Worm (Caenorhabditis elegans) whole organism, L1 larva: ENCODE data around the gene C23G10.1.

Experiments
- mab-9 ChIP-seq: fragments of 200-800 bp; sonication (Bioruptor generic); IDR thresholded peaks from 2 replicates; pipeline ENCODE4 v1.3.6; 2022; ENCODE audit warnings: missing genetic modification reagents, missing genetic modification characterization, missing compliant biosample characterization
- unc-98 ChIP-seq: fragments of 200-800 bp; sonication (Bioruptor generic); IDR thresholded peaks from 2 replicates; pipeline ENCODE4 v1.3.6; 2022; ENCODE audit warnings: missing genetic modification characterization, missing compliant biosample characterization

The C23G10.1 gene

DNA sequence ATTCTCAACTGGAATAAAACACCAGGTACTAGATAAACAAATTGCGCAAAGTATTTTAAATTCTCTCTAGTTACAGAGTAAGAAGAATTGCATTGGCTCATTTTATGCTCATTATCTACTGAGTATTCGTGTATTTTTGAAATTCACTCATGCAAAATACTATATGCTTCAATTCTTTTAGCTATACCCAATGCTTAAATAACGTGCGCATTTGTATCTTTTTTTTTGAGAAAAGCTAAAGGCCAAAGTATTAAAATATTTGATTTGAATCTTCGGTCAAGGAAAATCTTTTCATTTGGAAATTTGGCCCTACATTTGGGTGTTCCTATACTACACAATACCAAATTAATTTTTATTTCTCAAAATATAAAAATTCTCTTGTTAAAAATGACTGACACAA, 52.9 kb downstream of the C23G10.1 start, which contains the start of gene srg-4:
Gene srg-4 (minus strand): TSS at position 101 of the 400 bp plus-strand sequence.
- TF ChIP-seq mab-9 (GFP tag; lab: Robert Waterston, UW) (no peak), unc-98 (GFP tag; lab: Robert Waterston, UW) (no peak)
